Worm (Caenorhabditis elegans) whole organism, midembryonic: ENCODE results near the gene T25D1.3.

Experiments used
- T22C8.4 ChIP-seq: fragments of 200-800 bp; sonication (Bioruptor generic); IDR thresholded peaks from 2 replicates; pipeline ENCODE4 v1.3.6; 2022; ENCODE audit warnings: missing genetic modification characterization, missing compliant biosample characterization
- cog-1 ChIP-seq: sonication (generic microtip); optimal IDR thresholded peaks from 2 replicates; lab custom pipeline; 2016; ENCODE audit warnings: missing genetic modification characterization, missing compliant biosample characterization
- flt-1 ChIP-seq: fragments of 200-800 bp; sonication (Bioruptor generic); IDR thresholded peaks from 2 replicates; pipeline ENCODE4 v1.3.6; 2022; ENCODE audit warnings: missing genetic modification characterization, missing compliant biosample characterization
- klf-2 ChIP-seq: fragments of 200-800 bp; sonication (Bioruptor generic); conservative IDR thresholded peaks from 2 replicates; pipeline ENCODE4 v1.3.6; 2022; ENCODE audit warnings: missing genetic modification reagents, missing genetic modification characterization, missing compliant biosample characterization
- med-1 ChIP-seq: sonication (generic microtip); optimal IDR thresholded peaks from 2 replicates; lab custom pipeline; 2017; ENCODE audit warnings: missing genetic modification characterization, mild to moderate bottlenecking, missing compliant biosample characterization, antibody characterized with exemption, missing genetic modification reagents; ENCODE audit not compliant: insufficient read depth
- ref-1 ChIP-seq: fragments of 200-800 bp; sonication (Bioruptor generic); conservative IDR thresholded peaks from 2 replicates; pipeline ENCODE4 v1.3.6; 2022; ENCODE audit warnings: missing genetic modification reagents, missing genetic modification characterization, missing compliant biosample characterization
- tab-1 ChIP-seq: fragments of 200-800 bp; sonication (Bioruptor generic); IDR thresholded peaks from 2 replicates; pipeline ENCODE4 v1.3.6; 2022; ENCODE audit warnings: missing genetic modification characterization, missing compliant biosample characterization
- ztf-23 ChIP-seq: fragments of 200-800 bp; sonication (Bioruptor generic); IDR thresholded peaks from 2 replicates; pipeline ENCODE4 v1.3.6; 2022; ENCODE audit warnings: missing genetic modification reagents, missing genetic modification characterization, missing compliant biosample characterization
- ztf-29 ChIP-seq: fragments of 200-800 bp; sonication (Bioruptor generic); IDR thresholded peaks from 2 replicates; pipeline ENCODE4 v1.3.6; 2022; ENCODE audit warnings: missing genetic modification reagents, missing genetic modification characterization, missing compliant biosample characterization

The T25D1.3 gene

ce11 chrX:16518771-16519170 is 13.3 kb downstream of the T25D1.3 start:
- TF ChIP-seq cog-1 (no peak), T22C8.4 (no peak), flt-1 (GFP tag; lab: Robert Waterston, UW) (no peak), ztf-29 (GFP tag; lab: Robert Waterston, UW) (no peak), ztf-23 (GFP tag; lab: Robert Waterston, UW) (no peak), klf-2 (GFP tag; lab: Robert Waterston, UW) (no peak), ref-1 (GFP tag; lab: Robert Waterston, UW) (no peak), tab-1 (no peak), med-1 (GFP tag; lab: Kevin White, UChicago) (no peak)

DNA sequence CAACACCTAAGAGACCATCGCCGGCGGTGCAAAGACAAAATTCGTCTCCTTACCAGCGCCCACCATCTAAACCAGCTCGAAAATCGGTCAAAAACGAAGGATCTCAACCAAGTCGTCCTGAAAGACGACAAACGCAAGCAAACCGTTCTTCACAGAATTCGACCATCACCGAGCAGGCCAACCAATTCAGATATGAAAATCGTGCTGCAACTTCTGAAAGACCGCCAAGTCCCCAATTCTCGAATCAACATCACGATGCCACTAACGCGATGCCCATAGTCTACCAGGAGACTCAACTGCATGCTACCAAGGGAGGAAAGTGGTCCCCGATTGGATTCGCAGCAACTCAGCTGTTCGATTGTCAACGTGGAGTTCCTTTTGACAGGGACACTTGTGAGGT is 14.1 kb downstream of the T25D1.3 start, which contains the start of gene T25D1.1:
Gene T25D1.1 (plus strand): TSS at position 301 of the 400 bp plus-strand sequence.
- no peak for TF ChIP-seq ztf-29 (GFP tag; lab: Robert Waterston, UW)
- no peak for TF ChIP-seq flt-1 (GFP tag; lab: Robert Waterston, UW)
- TF ChIP-seq ref-1 (GFP tag; lab: Robert Waterston, UW): no peak
- TF ChIP-seq tab-1: no peak
- TF ChIP-seq cog-1: no peak
- TF ChIP-seq T22C8.4: no peak
- no peak for TF ChIP-seq med-1 (GFP tag; lab: Kevin White, UChicago)
- no peak for TF ChIP-seq ztf-23 (GFP tag; lab: Robert Waterston, UW)
- TF ChIP-seq klf-2 (GFP tag; lab: Robert Waterston, UW): no peak

DNA sequence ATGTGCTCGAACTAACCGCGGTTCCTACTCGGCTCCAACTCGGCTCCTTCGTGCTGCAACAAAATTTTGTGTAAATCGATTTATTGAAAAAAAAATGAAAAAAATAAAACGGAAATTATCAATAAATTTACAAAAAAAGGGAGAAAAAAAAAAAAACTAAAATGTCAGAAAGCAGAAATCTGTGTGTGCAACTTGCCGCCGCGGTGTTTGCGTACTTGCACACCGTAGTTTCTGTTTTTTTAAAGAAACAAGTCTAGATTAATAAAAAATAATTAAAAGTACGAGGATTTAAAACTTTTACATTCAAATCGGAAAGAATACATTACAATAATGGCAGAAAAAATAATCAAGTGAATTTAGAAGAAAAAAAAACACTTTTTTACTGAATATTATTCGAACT is 16.3 kb downstream of the T25D1.3 start:
- no peak for TF ChIP-seq med-1 (GFP tag; lab: Kevin White, UChicago)
- no peak for TF ChIP-seq ztf-23 (GFP tag; lab: Robert Waterston, UW)
- no peak for TF ChIP-seq klf-2 (GFP tag; lab: Robert Waterston, UW)
- no peak for TF ChIP-seq ref-1 (GFP tag; lab: Robert Waterston, UW)
- no peak for TF ChIP-seq ztf-29 (GFP tag; lab: Robert Waterston, UW)
- TF ChIP-seq flt-1 (GFP tag; lab: Robert Waterston, UW): no peak
- no peak for TF ChIP-seq tab-1
- no peak for TF ChIP-seq cog-1
- no peak for TF ChIP-seq T22C8.4

DNA sequence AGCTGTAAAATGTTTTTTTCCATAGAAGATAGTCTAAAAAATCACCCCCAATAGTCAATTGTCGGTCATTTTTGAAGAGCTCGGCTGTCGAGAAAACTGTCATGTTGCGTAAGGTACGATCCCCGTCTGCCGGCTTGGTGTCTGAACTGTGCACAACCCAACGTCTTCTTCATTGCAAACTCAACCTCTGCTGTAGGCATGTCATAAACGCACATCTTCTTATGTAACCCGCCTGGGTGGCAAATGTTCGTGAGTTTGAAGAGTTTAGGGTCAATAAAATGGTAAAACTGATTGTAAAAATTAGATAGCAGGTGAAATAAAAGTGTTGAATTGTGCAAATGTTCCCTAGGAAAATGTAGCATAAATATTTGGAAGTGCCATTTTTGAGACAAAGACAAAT is 18.9 kb downstream of the T25D1.3 start:
- no peak for TF ChIP-seq ztf-29 (GFP tag; lab: Robert Waterston, UW)
- no peak for TF ChIP-seq T22C8.4

- TF ChIP-seq cog-1 (peak; percentile 1), med-1 (GFP tag; lab: Kevin White, UChicago) (no peak)
Observed at ce11 chrX:16525632-16526031, 20.2 kb downstream of the T25D1.3 start.

ce11 chrX:16527815-16528214 is 22.4 kb downstream of the T25D1.3 start:
- TF ChIP-seq klf-2 (GFP tag; lab: Robert Waterston, UW) (no peak), ztf-29 (GFP tag; lab: Robert Waterston, UW) (no peak), ztf-23 (GFP tag; lab: Robert Waterston, UW) (no peak), ref-1 (GFP tag; lab: Robert Waterston, UW) (no peak), med-1 (GFP tag; lab: Kevin White, UChicago) (no peak), cog-1 (no peak), tab-1 (no peak), T22C8.4 (no peak), flt-1 (GFP tag; lab: Robert Waterston, UW) (no peak)

DNA sequence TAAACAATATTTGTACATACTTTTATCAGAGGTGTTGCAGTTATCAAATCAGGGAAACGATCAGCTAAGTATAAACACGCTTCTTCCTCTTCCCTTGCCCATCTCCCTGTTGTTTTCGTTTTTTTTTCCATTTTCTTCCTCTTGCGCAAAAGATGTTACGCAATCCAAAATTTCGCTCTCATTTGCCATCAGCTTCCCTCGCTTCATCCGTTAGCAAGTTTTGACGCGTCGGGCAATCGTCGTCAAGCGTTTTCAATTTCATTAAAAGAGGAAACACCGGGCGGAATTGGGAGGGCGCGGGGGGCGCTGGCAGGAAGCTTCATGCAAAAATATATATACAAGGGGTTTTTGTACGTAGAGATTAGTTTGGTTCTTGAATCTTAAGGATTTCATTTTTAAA is 24.5 kb downstream of the T25D1.3 start:
- TF ChIP-seq klf-2 (GFP tag; lab: Robert Waterston, UW) (no peak), flt-1 (GFP tag; lab: Robert Waterston, UW) (no peak), med-1 (GFP tag; lab: Kevin White, UChicago) (no peak), ztf-29 (GFP tag; lab: Robert Waterston, UW) (no peak), tab-1 (no peak), cog-1 (no peak), T22C8.4 (no peak), ref-1 (GFP tag; lab: Robert Waterston, UW) (no peak), ztf-23 (GFP tag; lab: Robert Waterston, UW) (no peak)

DNA sequence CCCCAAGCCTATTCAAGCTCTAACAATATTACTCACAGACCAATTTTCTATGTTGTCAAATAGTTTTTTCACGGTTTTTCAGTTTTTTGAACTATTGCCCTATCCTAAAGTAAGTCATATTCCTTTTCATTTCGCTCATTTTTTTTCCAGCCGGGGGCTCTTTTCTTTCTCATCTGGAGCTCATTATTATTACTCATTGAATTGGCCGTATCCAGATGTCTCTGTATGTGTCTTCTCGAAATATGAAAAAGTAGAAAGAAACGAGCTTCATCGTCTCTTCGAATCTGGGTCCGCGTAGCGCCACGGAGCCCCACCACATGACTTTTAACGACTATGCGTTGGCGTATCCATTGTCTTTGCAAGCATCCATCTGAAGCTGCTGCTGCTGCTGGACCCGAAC is 25.0 kb downstream of the T25D1.3 start:
- TF ChIP-seq ztf-29 (GFP tag; lab: Robert Waterston, UW) (no peak), cog-1 (no peak), T22C8.4 (no peak), med-1 (GFP tag; lab: Kevin White, UChicago) (no peak), flt-1 (GFP tag; lab: Robert Waterston, UW) (no peak), ref-1 (GFP tag; lab: Robert Waterston, UW) (no peak), klf-2 (GFP tag; lab: Robert Waterston, UW) (no peak), ztf-23 (GFP tag; lab: Robert Waterston, UW) (no peak), tab-1 (no peak)

- no peak for TF ChIP-seq T22C8.4
- no peak for TF ChIP-seq flt-1 (GFP tag; lab: Robert Waterston, UW)
- no peak for TF ChIP-seq ztf-29 (GFP tag; lab: Robert Waterston, UW)
- no peak for TF ChIP-seq ztf-23 (GFP tag; lab: Robert Waterston, UW)
- TF ChIP-seq med-1 (GFP tag; lab: Kevin White, UChicago): no peak
- TF ChIP-seq cog-1: no peak
- no peak for TF ChIP-seq ref-1 (GFP tag; lab: Robert Waterston, UW)
- TF ChIP-seq tab-1: no peak
- TF ChIP-seq klf-2 (GFP tag; lab: Robert Waterston, UW): no peak
Observed at ce11 chrX:16532513-16532912, 27.1 kb downstream of the T25D1.3 start.

ce11 chrX:16533860-16534259 is 28.4 kb downstream of the T25D1.3 start:
- TF ChIP-seq klf-2 (GFP tag; lab: Robert Waterston, UW) (no peak), ztf-29 (GFP tag; lab: Robert Waterston, UW) (no peak), cog-1 (no peak), tab-1 (no peak), flt-1 (GFP tag; lab: Robert Waterston, UW) (no peak), T22C8.4 (no peak), ref-1 (GFP tag; lab: Robert Waterston, UW) (no peak), med-1 (GFP tag; lab: Kevin White, UChicago) (no peak), ztf-23 (GFP tag; lab: Robert Waterston, UW) (no peak)
